Fruit fly (Drosophila melanogaster) whole organism, adult: ENCODE results near the gene hwt.

Source experiments
- CG11617 ChIP-seq: fragments of 200-800 bp; sonication (Bioruptor generic); optimal IDR thresholded peaks from 2 replicates; lab custom pipeline; 2017; ENCODE audit warnings: mild to moderate bottlenecking, missing biosample characterization, missing genetic modification reagents, missing genetic modification characterization
- CG12768 ChIP-seq: fragments of 200-800 bp; sonication (Bioruptor generic); optimal IDR thresholded peaks from 2 replicates; lab custom pipeline; 2017; ENCODE audit warnings: missing biosample characterization, missing genetic modification characterization, mild to moderate bottlenecking, moderate library complexity, missing genetic modification reagents
- CG14711 ChIP-seq: fragments of 200-800 bp; sonication (Bioruptor generic); optimal IDR thresholded peaks from 2 replicates; lab custom pipeline; 2018; ENCODE audit warnings: missing biosample characterization, mild to moderate bottlenecking, missing genetic modification characterization, moderate library complexity
- CG1620 ChIP-seq: fragments of 200-800 bp; sonication (Bioruptor generic); optimal IDR thresholded peaks from 2 replicates; lab custom pipeline; 2016; ENCODE audit warnings: missing biosample characterization, missing genetic modification characterization
- CG33017 ChIP-seq: fragments of 200-800 bp; sonication (Bioruptor generic); optimal IDR thresholded peaks from 2 replicates; lab custom pipeline; 2018; ENCODE audit warnings: missing biosample characterization, mild to moderate bottlenecking, missing genetic modification characterization, moderate library complexity
- CG5204 ChIP-seq: fragments of 200-800 bp; sonication (Bioruptor generic); optimal IDR thresholded peaks from 2 replicates; lab custom pipeline; 2016; ENCODE audit warnings: missing biosample characterization, missing genetic modification characterization
- CG7045 ChIP-seq: fragments of 200-800 bp; sonication (Bioruptor generic); optimal IDR thresholded peaks from 2 replicates; lab custom pipeline; 2017; ENCODE audit warnings: missing biosample characterization, mild to moderate bottlenecking, missing genetic modification characterization
- CG7101 ChIP-seq: fragments of 200-800 bp; sonication (Bioruptor generic); optimal IDR thresholded peaks from 2 replicates; lab custom pipeline; 2018; ENCODE audit warnings: missing biosample characterization, mild to moderate bottlenecking, missing genetic modification characterization, moderate library complexity
- Clk ChIP-seq: fragments of 200-800 bp; sonication (Bioruptor generic); optimal IDR thresholded peaks from 2 replicates; lab custom pipeline; 2017; ENCODE audit warnings: missing biosample characterization, missing genetic modification characterization
- Crg-1 ChIP-seq: fragments of 200-800 bp; sonication (Bioruptor generic); optimal IDR thresholded peaks from 2 replicates; lab custom pipeline; 2016; ENCODE audit warnings: missing biosample characterization, missing genetic modification characterization
- Hr96 ChIP-seq: fragments of 200-800 bp; sonication (Bioruptor generic); optimal IDR thresholded peaks from 2 replicates; lab custom pipeline; 2016; ENCODE audit warnings: missing biosample characterization, missing genetic modification characterization
- Mnt ChIP-seq: fragments of 200-800 bp; sonication (Bioruptor generic); optimal IDR thresholded peaks from 2 replicates; lab custom pipeline; 2016; ENCODE audit warnings: missing biosample characterization, mild to moderate bottlenecking, missing genetic modification characterization
- bab1 ChIP-seq: fragments of 200-800 bp; sonication (Bioruptor generic); optimal IDR thresholded peaks from 3 replicates; lab custom pipeline; 2019; ENCODE audit warnings: missing biosample characterization, mild to moderate bottlenecking, missing genetic modification characterization, moderate library complexity
- cic ChIP-seq: fragments of 200-800 bp; sonication (Bioruptor generic); optimal IDR thresholded peaks from 2 replicates; lab custom pipeline; 2017; ENCODE audit warnings: missing biosample characterization, mild to moderate bottlenecking, missing genetic modification characterization, moderate library complexity
- cnc ChIP-seq, 2 experiments: fragments of >200 bp; optimal IDR thresholded peaks; 2 replicates each; lab custom pipeline; 2017
- kay ChIP-seq: fragments of 200-800 bp; sonication (Bioruptor generic); peaks from one replicate; lab custom pipeline; 2016; ENCODE audit warnings: missing biosample characterization, missing genetic modification characterization, borderline replicate concordance
- ovo ChIP-seq: fragments of 200-800 bp; sonication (Bioruptor generic); optimal IDR thresholded peaks from 2 replicates; lab custom pipeline; 2016; ENCODE audit warnings: missing biosample characterization, missing genetic modification characterization
- pad ChIP-seq: fragments of 200-800 bp; sonication (Bioruptor generic); optimal IDR thresholded peaks from 3 replicates; lab custom pipeline; 2017; ENCODE audit warnings: missing biosample characterization, missing genetic modification characterization, mild to moderate bottlenecking, moderate library complexity, missing genetic modification reagents
- tj ChIP-seq: fragments of 200-800 bp; sonication (Bioruptor generic); optimal IDR thresholded peaks from 3 replicates; lab custom pipeline; 2017; ENCODE audit warnings: missing biosample characterization, mild to moderate bottlenecking, missing genetic modification characterization, moderate library complexity
- toe ChIP-seq: fragments of 200-800 bp; sonication (Bioruptor generic); optimal IDR thresholded peaks from 2 replicates; lab custom pipeline; 2016; ENCODE audit warnings: missing biosample characterization, missing genetic modification characterization

The hwt gene

dm6 chrX:12591223-12592120, 23.2 kb upstream of the hwt start:
- TF ChIP-seq CG1620 (GFP tag; lab: Kevin White, UChicago) (peak; percentile 46), CG33017 (tag; lab: Kevin White, UChicago) (peak; percentile 5), pad (GFP tag; lab: Kevin White, UChicago) (peak; percentile 86), CG7101 (tag; lab: Kevin White, UChicago) (peak; percentile 19), bab1 (GFP tag; lab: Kevin White, UChicago) (peak; percentile 54), CG11617 (GFP tag; lab: Kevin White, UChicago) (peak; percentile 84), Crg-1 (no peak), Mnt (GFP tag; lab: Kevin White, UChicago) (peak; percentile 74), Clk (GFP tag; lab: Kevin White, UChicago) (peak; percentile 32), cic (GFP tag; lab: Kevin White, UChicago) (peak; percentile 22), Hr96 (GFP tag; lab: Kevin White, UChicago) (no peak), tj (GFP tag; lab: Kevin White, UChicago) (peak; percentile 60), CG12768 (GFP tag; lab: Kevin White, UChicago) (peak; percentile 66), kay (GFP tag; lab: Kevin White, UChicago) (no peak), ovo (GFP tag; lab: Kevin White, UChicago) (peak; percentile 90), CG7045 (peak; percentile 45), CG5204 (GFP tag; lab: Kevin White, UChicago) (peak; percentile 56), CG14711 (tag; lab: Kevin White, UChicago) (peak; percentile 12), toe (GFP tag; lab: Kevin White, UChicago) (peak; percentile 54), cnc (optimal IDR thresholded peaks at IDR 0.05; lab: Kevin White, UChicago) (no peak)

- TF ChIP-seq CG11617 (GFP tag; lab: Kevin White, UChicago) (no peak), toe (GFP tag; lab: Kevin White, UChicago) (no peak), cnc (optimal IDR thresholded peaks at IDR 0.05; lab: Kevin White, UChicago) (no peak), ovo (GFP tag; lab: Kevin White, UChicago) (no peak), pad (GFP tag; lab: Kevin White, UChicago) (no peak), Clk (GFP tag; lab: Kevin White, UChicago) (no peak), CG33017 (tag; lab: Kevin White, UChicago) (no peak), CG7045 (no peak), Crg-1 (no peak), cic (GFP tag; lab: Kevin White, UChicago) (no peak), Mnt (GFP tag; lab: Kevin White, UChicago) (no peak), CG12768 (GFP tag; lab: Kevin White, UChicago) (no peak), tj (GFP tag; lab: Kevin White, UChicago) (no peak), CG1620 (GFP tag; lab: Kevin White, UChicago) (no peak), Hr96 (GFP tag; lab: Kevin White, UChicago) (no peak)
These were observed 15.7 kb upstream of the hwt start for dm6 chrX:12583870-12584390.

dm6 chrX:12582984-12583869, 15.0 kb upstream of the hwt start, which contains the start of gene Pits:
TSS of gene Pits (minus strand) at chrX:12583193.
- peak; percentile 98 for TF ChIP-seq Mnt (GFP tag; lab: Kevin White, UChicago)
- no peak for TF ChIP-seq Clk (GFP tag; lab: Kevin White, UChicago)
- peak; percentile 55 for TF ChIP-seq ovo (GFP tag; lab: Kevin White, UChicago)
- peak; percentile 87 for TF ChIP-seq bab1 (GFP tag; lab: Kevin White, UChicago)
- TF ChIP-seq Crg-1 = peak; percentile 8
- TF ChIP-seq CG7101 (tag; lab: Kevin White, UChicago) = peak; percentile 75
- TF ChIP-seq CG11617 (GFP tag; lab: Kevin White, UChicago) = peak; percentile 54
- peak; percentile 49 for TF ChIP-seq pad (GFP tag; lab: Kevin White, UChicago)
- peak; percentile 89 for TF ChIP-seq cic (GFP tag; lab: Kevin White, UChicago)
- TF ChIP-seq CG14711 (tag; lab: Kevin White, UChicago) = peak; percentile 93
- peak; percentile 76 for TF ChIP-seq tj (GFP tag; lab: Kevin White, UChicago)
- no peak for TF ChIP-seq kay (GFP tag; lab: Kevin White, UChicago)
- TF ChIP-seq CG1620 (GFP tag; lab: Kevin White, UChicago) = peak; percentile 66
- no peak for TF ChIP-seq CG33017 (tag; lab: Kevin White, UChicago)
- no peak for TF ChIP-seq toe (GFP tag; lab: Kevin White, UChicago)
- TF ChIP-seq CG5204 (GFP tag; lab: Kevin White, UChicago) = no peak
- TF ChIP-seq Hr96 (GFP tag; lab: Kevin White, UChicago) = peak; percentile 4
- TF ChIP-seq CG12768 (GFP tag; lab: Kevin White, UChicago) = peak; percentile 8
- no peak for TF ChIP-seq CG7045
- no peak for TF ChIP-seq cnc (optimal IDR thresholded peaks at IDR 0.05; lab: Kevin White, UChicago)

- TF ChIP-seq cic (GFP tag; lab: Kevin White, UChicago) (no peak), ovo (GFP tag; lab: Kevin White, UChicago) (no peak), CG7101 (tag; lab: Kevin White, UChicago) (no peak), bab1 (GFP tag; lab: Kevin White, UChicago) (no peak), CG12768 (GFP tag; lab: Kevin White, UChicago) (no peak), CG1620 (GFP tag; lab: Kevin White, UChicago) (no peak), kay (GFP tag; lab: Kevin White, UChicago) (no peak), CG33017 (tag; lab: Kevin White, UChicago) (no peak), pad (GFP tag; lab: Kevin White, UChicago) (no peak), CG11617 (GFP tag; lab: Kevin White, UChicago) (no peak), toe (GFP tag; lab: Kevin White, UChicago) (no peak), CG5204 (GFP tag; lab: Kevin White, UChicago) (no peak), tj (GFP tag; lab: Kevin White, UChicago) (no peak), CG7045 (no peak), Hr96 (GFP tag; lab: Kevin White, UChicago) (no peak), Crg-1 (no peak), Mnt (GFP tag; lab: Kevin White, UChicago) (no peak), CG14711 (tag; lab: Kevin White, UChicago) (no peak), cnc (optimal IDR thresholded peaks at IDR 0.05; lab: Kevin White, UChicago) (no peak)
These were observed 14.4 kb upstream of the hwt start for dm6 chrX:12582661-12582983.
